Fruit fly (Drosophila melanogaster) whole organism, larva: ENCODE results near the gene yata.
A peak's percentile ranks its signal among the peaks of the same experiment; 100 is the strongest.

ENCODE experiments used
- noc ChIP-seq: fragments of 200-800 bp; sonication (Bioruptor generic); optimal IDR thresholded peaks from 3 replicates; lab custom pipeline; 2019; ENCODE audit warnings: missing biosample characterization, mild to moderate bottlenecking, missing genetic modification characterization, moderate library complexity

Gene yata

dm6 chr3R:29762297-29762696, 13.3 kb downstream of the yata start:
- TF ChIP-seq noc = no peak

- no peak for TF ChIP-seq noc
Observed at dm6 chr3R:29763154-29763553, 14.1 kb downstream of the yata start.

- TF ChIP-seq noc = no peak
Observed at dm6 chr3R:29763804-29764203, 14.8 kb downstream of the yata start.

dm6 chr3R:29764249-29765042, 15.4 kb downstream of the yata start:
- no peak for TF ChIP-seq noc

- no peak for TF ChIP-seq noc
Observed at dm6 chr3R:29765267-29766095, 16.5 kb downstream of the yata start, which contains the start of gene kay. kay (plus strand) TSS chr3R:29765995.

DNA sequence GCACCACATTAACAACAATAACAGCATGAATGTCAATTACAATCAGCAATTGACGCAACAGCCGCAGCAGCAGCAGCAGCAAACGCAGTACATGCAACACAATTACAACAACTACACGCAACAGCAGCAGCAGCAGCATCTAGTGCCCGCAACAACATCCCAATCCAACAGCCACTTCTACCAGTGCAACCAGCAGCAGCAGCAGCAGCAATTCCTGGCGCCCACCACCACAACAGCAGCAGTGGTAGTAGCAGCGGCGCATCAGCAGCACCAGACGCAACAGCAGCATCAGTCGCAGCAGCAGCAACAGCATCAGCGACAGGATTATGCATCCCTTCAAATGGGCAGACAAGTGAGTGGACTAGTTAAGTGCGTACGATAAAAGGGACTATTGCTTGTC, 18.2 kb downstream of the yata start:
- no peak for TF ChIP-seq noc

DNA sequence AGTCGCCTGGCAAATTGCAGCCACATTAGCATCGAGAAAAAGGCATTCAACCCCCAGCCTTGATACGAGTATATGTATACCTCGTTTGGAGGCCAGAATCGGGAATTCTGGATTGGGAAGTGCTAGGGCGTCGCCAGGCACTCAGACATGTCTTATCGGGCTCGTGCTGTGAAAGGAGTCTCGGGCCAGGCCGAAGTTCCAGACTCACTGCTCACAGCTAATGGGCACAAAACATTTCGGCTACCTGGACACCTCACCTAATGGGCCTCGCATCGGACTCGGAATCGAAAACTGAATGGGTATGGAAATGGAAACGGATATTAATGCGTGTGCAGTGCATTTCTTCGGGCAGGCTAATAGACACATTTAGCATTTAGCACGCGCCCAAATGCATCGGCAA, 21.9 kb downstream of the yata start:
- TF ChIP-seq noc = no peak

DNA sequence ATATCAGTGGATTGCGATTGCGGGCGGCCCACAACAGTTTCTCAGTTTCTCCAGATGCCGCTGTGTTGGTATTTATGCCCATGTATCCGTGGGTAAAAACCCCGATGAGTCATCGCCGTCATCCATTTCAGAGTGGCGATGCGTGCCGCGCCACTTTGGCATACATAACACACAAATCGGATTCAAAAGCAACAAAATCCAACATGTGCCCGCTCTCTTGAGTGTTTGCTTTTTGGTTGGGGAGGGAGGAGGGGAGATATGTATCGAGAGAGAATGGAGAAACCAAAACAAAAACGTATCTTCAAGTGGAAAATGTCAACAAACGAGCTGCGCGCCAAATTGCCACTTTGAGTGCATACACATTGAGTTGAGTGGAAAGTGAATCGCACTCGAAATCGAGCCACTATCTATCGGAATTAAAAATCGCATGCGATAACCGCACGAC, 22.6 kb downstream of the yata start:
- no peak for TF ChIP-seq noc

DNA sequence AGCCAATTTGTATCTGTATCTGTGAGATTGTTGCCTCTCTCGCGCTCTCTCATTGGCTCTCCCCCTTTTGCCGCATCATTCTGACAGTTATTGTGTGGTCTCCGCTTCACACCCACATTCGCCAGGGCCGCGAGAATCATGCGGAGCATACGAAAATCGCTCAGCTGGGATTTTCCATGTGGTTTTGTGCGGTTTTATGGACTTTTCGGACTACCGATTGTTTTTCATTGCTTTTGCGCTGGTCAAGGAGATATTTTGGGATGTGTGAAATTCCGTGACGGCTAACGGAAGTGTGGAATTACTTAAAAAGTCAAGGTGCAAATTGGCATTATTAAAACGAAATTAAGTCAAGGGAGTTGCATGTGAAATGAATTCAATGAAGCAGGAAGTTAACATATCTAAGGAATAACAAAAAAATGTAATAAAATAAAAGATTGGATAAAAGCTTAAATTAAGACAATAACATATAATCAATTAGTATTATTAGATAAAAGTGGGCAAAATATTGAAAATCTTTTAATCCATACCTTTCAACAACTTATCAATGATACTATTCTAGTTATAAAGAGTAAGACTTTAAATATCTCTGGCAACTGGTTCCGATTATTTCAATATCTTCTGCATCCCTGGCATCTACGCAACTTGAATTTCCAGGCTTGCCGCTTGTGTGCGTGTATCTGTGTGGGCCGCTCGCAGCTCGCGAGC, 23.2 kb downstream of the yata start:
- TF ChIP-seq noc = peak; percentile 34

DNA sequence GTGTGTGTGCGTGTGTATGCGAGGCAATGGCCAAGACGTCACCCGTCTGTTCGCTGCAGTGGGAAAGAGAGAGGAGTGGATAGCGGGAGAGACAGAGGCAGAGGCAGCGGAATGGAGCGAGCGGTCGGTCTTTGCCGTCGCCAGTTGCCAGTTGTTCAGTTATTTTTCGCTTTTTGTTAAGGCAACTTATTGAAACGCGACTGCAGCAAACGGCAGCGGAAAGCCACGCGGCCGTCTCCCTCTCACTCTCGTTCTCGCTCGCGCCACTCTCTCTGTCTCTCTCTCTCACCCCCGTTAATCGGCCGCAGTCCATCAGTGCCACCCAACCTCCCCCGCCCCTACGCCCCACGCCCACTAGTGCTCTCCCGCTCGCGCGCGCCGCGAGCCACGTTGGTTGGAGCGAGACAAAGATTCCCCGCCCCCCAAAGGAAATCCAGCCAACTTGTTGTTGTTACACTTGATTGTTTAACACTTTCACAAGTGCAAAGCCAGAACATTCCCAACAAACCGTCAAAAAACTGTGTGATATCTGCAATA, 23.8 kb downstream of the yata start:
- peak; percentile 39 for TF ChIP-seq noc

- peak; percentile 91 for TF ChIP-seq noc
Observed at dm6 chr3R:29773833-29774324, 24.9 kb downstream of the yata start.

- TF ChIP-seq noc = no peak
Observed at dm6 chr3R:29774360-29775193, 25.6 kb downstream of the yata start.

DNA sequence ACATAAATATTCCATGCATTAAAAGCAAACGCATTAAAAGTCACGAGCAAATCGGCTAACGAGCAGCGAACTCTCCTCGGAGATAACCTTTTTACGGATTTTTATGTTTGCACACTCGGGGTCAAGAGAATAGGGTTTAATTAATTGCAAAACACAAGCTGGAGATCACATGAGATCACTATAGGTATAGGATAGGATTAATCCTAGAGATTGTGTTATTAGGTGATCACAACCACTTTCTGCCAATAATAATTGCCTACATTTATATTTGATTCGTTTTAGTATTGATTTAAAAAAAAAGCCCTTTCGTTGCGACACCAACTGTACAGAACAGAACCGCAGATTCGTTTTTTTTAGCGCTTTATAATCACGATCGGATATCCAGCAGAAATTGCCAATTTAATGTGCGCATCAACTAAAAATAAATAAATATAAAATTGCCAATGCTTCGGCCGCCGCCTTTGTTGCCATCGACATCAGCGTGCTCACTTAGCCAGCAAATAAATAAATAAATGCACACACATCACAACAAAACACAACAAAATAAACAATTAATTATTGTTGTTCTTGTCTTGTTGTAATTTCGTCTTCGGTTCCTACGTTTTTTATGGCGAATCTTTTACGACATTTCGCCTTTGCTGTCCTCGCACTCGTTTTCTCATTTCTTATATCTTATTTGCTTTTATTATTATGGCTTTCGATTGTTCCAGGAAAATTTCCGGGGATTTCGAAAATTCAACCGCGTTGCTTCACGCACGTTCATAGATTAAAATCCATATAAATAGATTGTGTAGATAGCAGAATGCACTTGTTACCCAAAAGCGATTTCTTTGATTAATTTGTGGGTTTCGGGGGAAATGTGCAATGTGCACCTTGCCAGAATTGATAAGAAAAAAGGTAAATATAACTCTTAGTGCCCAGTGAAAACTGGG, 27.0 kb downstream of the yata start:
- peak; percentile 14 for TF ChIP-seq noc

DNA sequence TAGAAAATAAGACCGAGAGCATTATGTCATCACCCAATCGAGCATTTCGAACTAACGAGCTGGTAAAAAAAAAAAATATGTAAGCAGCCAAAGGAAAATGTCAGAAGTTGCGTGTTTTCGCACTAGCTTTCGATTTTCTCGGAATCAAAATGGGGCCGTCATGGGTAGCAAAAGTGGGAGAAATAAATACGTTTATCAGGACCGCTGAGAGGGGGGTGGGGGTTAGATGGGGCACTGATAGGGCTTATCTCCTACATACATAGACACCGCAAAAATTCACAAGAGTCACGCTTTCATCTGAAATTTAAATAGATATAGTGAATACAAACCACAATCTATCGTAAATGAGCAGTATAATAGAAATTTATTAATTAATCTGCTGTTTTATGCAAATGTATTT, 28.2 kb downstream of the yata start:
- no peak for TF ChIP-seq noc
